Fruit fly (Drosophila melanogaster): ENCODE results near the gene CG15734.

dm6 chrX:12043398-12043797, 43.4 kb downstream of the CG15734 start, which contains the start of gene Ten-a:
- TF ChIP-seq CTCF (optimal IDR thresholded peaks at IDR 0.05) (no peak), CG8478 (optimal IDR thresholded peaks at IDR 0.05) (no peak)
